Worm (Caenorhabditis elegans): ENCODE data around the gene F01D5.5.
A peak's percentile ranks its signal among the peaks of the same experiment; 100 is the strongest.

F01D5.5 gene

ce11 chrII:13997477-13997876, 4.6 kb downstream of the F01D5.5 start, which contains the start of gene F01D5.1:
TSS of gene F01D5.1 (minus strand) at chrII:13997581.
- TF ChIP-seq mep-1 (tag; optimal IDR thresholded peaks at IDR 0.05): no peak
- TF ChIP-seq elt-3 (tag; optimal IDR thresholded peaks at IDR 0.05): no peak
- no peak for TF ChIP-seq zip-8 (tag; optimal IDR thresholded peaks at IDR 0.05)

DNA sequence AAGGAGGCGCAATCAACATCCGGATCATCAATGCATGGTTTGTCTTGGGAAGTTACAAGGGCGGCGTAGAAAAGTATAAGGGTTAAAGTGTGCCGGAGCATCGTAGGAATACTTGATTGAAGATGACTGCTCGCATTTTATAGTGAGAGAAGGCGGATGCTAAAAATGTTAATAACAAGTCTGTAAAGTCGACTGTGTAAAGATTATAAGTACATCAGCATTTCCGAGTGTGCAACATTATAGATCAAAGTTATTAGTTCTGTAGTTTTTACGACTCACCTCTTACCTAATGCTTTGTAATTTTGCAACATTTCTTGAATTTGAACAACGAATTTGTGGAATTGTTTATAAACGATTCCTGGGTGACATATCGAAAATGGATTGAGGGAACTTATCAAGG, 7.2 kb downstream of the F01D5.5 start, which contains the start of gene Y39G8B.7:
Y39G8B.7 (minus strand) TSS at position 101 of the 400 bp plus-strand sequence.
- TF ChIP-seq unc-39 (tag; optimal IDR thresholded peaks at IDR 0.05) (no peak), mep-1 (tag; optimal IDR thresholded peaks at IDR 0.05) (no peak), ham-2 (GFP tag; optimal IDR thresholded peaks at IDR 0.05) (no peak), tbx-8 (GFP tag; optimal IDR thresholded peaks at IDR 0.05) (no peak), zip-8 (tag; optimal IDR thresholded peaks at IDR 0.05) (no peak), blmp-1 (tag; optimal IDR thresholded peaks at IDR 0.05) (no peak), drap-1 (GFP tag; optimal IDR thresholded peaks at IDR 0.05) (no peak), nhr-2 (tag; optimal IDR thresholded peaks at IDR 0.05) (no peak), elt-1 (tag; optimal IDR thresholded peaks at IDR 0.05; ENCODE audit: borderline replicate concordance, insufficient read depth) (no peak), lin-13 (tag; optimal IDR thresholded peaks at IDR 0.05) (no peak), ceh-83 (GFP tag; optimal IDR thresholded peaks at IDR 0.05) (no peak)

DNA sequence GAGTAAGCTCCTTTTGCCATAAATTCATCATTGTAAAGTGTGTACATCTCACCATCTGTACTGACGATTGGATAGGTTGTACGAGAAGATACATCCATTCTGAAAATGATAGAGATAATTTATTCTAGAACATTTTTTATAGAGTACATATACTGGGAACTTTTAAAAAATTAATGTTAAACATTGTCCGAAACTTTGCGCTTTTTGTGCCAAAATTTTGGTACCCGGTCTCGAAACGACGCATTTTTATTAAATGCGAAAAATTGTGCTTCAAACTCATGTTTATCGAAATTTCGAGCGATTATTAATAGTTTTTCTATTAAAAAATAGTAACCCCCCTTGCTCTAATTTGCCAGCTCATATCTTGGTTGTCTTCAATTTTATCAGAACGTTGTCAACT, 10.4 kb downstream of the F01D5.5 start, which contains the start of gene Y39G8B.5:
Y39G8B.5 (minus strand) TSS at position 101 of the 400 bp plus-strand sequence.
- no peak for TF ChIP-seq ceh-43 (GFP tag; optimal IDR thresholded peaks at IDR 0.05)
- TF ChIP-seq nhr-28 (tag; optimal IDR thresholded peaks at IDR 0.05): no peak

DNA sequence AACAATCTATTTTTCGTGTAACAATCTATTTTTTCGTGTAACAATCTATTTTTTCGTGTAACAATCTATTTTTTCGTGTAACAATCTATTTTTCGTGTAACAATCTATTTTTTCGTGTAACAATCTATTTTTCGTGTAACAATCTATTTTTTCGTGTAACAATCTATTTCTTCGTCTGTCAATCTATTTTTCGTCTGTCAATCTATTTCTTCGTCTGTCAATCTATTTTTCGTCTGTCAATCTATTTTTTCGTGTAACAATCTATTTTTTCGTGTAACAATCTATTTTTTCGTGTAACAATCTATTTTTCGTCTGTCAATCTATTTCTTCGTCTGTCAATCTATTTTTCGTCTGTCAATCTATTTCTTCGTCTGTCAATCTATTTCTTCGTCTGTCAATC, 16.0 kb downstream of the F01D5.5 start:
- peak; percentile 35 for TF ChIP-seq tbx-8 (GFP tag; optimal IDR thresholded peaks at IDR 0.05)
- TF ChIP-seq mls-2 (tag; optimal IDR thresholded peaks at IDR 0.05): peak; percentile 54
- TF ChIP-seq sptf-1 (tag; optimal IDR thresholded peaks at IDR 0.05): peak; percentile 55

DNA sequence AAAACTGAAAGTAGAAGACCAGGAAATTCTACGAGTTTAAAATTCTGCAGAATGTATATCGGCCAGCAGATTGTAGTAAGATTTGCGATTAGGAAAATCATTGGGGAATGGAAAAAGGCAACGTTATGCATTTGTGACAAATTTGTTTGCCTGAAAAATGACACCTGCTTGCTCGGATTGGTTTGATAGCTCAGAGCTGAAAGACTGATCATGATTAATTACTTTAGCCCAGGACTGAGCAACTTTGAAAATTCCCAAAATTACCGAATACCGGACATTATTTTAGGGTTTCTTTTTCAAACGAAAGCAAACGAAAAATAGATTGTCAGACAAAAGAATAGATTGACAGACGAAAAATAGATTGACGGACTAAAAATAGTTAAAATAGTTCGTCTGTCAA, 17.5 kb downstream of the F01D5.5 start, which contains the start of gene sre-47:
sre-47 (minus strand) TSS at position 101 of the 400 bp plus-strand sequence.
- no peak for TF ChIP-seq lin-13 (tag; optimal IDR thresholded peaks at IDR 0.05)
- no peak for TF ChIP-seq ces-1 (GFP tag; optimal IDR thresholded peaks at IDR 0.05)
- no peak for TF ChIP-seq snpc-4 (tag; optimal IDR thresholded peaks at IDR 0.05)
- TF ChIP-seq pha-4 (tag; optimal IDR thresholded peaks at IDR 0.05): no peak
- TF ChIP-seq elt-3 (tag; optimal IDR thresholded peaks at IDR 0.05): no peak
- no peak for TF ChIP-seq ztf-11 (tag; optimal IDR thresholded peaks at IDR 0.05)
- TF ChIP-seq ceh-43 (GFP tag; optimal IDR thresholded peaks at IDR 0.05): no peak
- TF ChIP-seq mls-2 (tag; optimal IDR thresholded peaks at IDR 0.05): no peak
- TF ChIP-seq sptf-1 (tag; optimal IDR thresholded peaks at IDR 0.05): no peak
- TF ChIP-seq nhr-12 (tag; optimal IDR thresholded peaks at IDR 0.05): no peak

ce11 chrII:13982923-13983322, 19.2 kb downstream of the F01D5.5 start, which contains the start of the genes Y39G8B.13 and Y39G8B.10:
TSS of gene Y39G8B.13 (minus strand) at chrII:13983047.
TSS of gene Y39G8B.10 (minus strand) at chrII:13983115.
- TF ChIP-seq nhr-2 (tag; optimal IDR thresholded peaks at IDR 0.05) (no peak), unc-62 (GFP tag; optimal IDR thresholded peaks at IDR 0.05) (no peak), nhr-28 (tag; optimal IDR thresholded peaks at IDR 0.05) (no peak), lin-32 (GFP tag; optimal IDR thresholded peaks at IDR 0.05) (no peak), ceh-43 (GFP tag; optimal IDR thresholded peaks at IDR 0.05) (no peak), unc-39 (tag; optimal IDR thresholded peaks at IDR 0.05) (no peak), flh-1 (GFP tag; optimal IDR thresholded peaks at IDR 0.05) (no peak), ham-2 (GFP tag; optimal IDR thresholded peaks at IDR 0.05) (no peak), lsy-2 (tag; optimal IDR thresholded peaks at IDR 0.05) (no peak), ces-1 (GFP tag; optimal IDR thresholded peaks at IDR 0.05) (no peak), bed-3 (GFP tag; optimal IDR thresholded peaks at IDR 0.05) (no peak), mls-2 (tag; optimal IDR thresholded peaks at IDR 0.05) (no peak), zip-8 (tag; optimal IDR thresholded peaks at IDR 0.05) (no peak), nhr-237 (tag; optimal IDR thresholded peaks at IDR 0.05) (no peak), snpc-4 (tag; optimal IDR thresholded peaks at IDR 0.05) (no peak), elt-3 (tag; optimal IDR thresholded peaks at IDR 0.05) (no peak)

- TF ChIP-seq ceh-43 (GFP tag; optimal IDR thresholded peaks at IDR 0.05) (no peak), ceh-39 (tag; optimal IDR thresholded peaks at IDR 0.05) (no peak), unc-120 (tag; optimal IDR thresholded peaks at IDR 0.05; ENCODE audit: poor library complexity, severe bottlenecking) (no peak), unc-39 (tag; optimal IDR thresholded peaks at IDR 0.05) (no peak), sem-2 (GFP tag; optimal IDR thresholded peaks at IDR 0.05) (no peak), ham-2 (GFP tag; optimal IDR thresholded peaks at IDR 0.05) (no peak), sptf-1 (tag; optimal IDR thresholded peaks at IDR 0.05) (no peak), flh-1 (GFP tag; optimal IDR thresholded peaks at IDR 0.05) (no peak), snpc-4 (tag; optimal IDR thresholded peaks at IDR 0.05) (no peak)
These were observed 19.9 kb downstream of the F01D5.5 start for ce11 chrII:13982247-13982646.
